Fruit fly (Drosophila melanogaster): ENCODE data around the gene CG5001.

dm6 chr2L:1230691-1231090, 45.1 kb downstream of the CG5001 start:
- no peak for TF ChIP-seq CG32264 (GFP tag; optimal IDR thresholded peaks at IDR 0.05)
- TF ChIP-seq rgr (GFP tag; optimal IDR thresholded peaks at IDR 0.05) = no peak
- no peak for TF ChIP-seq N (GFP tag; optimal IDR thresholded peaks at IDR 0.05)
- TF ChIP-seq OdsH (GFP tag; optimal IDR thresholded peaks at IDR 0.05) = no peak
- TF ChIP-seq pan (optimal IDR thresholded peaks at IDR 0.05) = no peak
- no peak for TF ChIP-seq psq (GFP tag; optimal IDR thresholded peaks at IDR 0.05)
- TF ChIP-seq sage (GFP tag; optimal IDR thresholded peaks at IDR 0.05) = no peak
- TF ChIP-seq Hnf4 (GFP tag; optimal IDR thresholded peaks at IDR 0.05) = no peak
- TF ChIP-seq Hr78 (GFP tag; optimal IDR thresholded peaks at IDR 0.05) = no peak
- TF ChIP-seq Abd-B (GFP tag; optimal IDR thresholded peaks at IDR 0.05) = no peak
- no peak for TF ChIP-seq Myc (optimal IDR thresholded peaks at IDR 0.05)
- TF ChIP-seq CG9705 (GFP tag; optimal IDR thresholded peaks at IDR 0.05) = no peak
- TF ChIP-seq CrebA (GFP tag; optimal IDR thresholded peaks at IDR 0.05; ENCODE audit: borderline replicate concordance) = no peak
- TF ChIP-seq foxo (GFP tag; optimal IDR thresholded peaks at IDR 0.05) = no peak
